Worm (Caenorhabditis elegans) whole organism, late embryonic: ENCODE results near the gene K04C1.2.

ENCODE experiments used
- ceh-34 ChIP-seq: sonication (generic microtip); optimal IDR thresholded peaks from 2 replicates; lab custom pipeline; 2016; ENCODE audit warnings: mild to moderate bottlenecking, missing genetic modification characterization, missing compliant biosample characterization
- dmd-4 ChIP-seq: sonication (generic microtip); optimal IDR thresholded peaks from 2 replicates; lab custom pipeline; 2016; ENCODE audit warnings: borderline replicate concordance, missing genetic modification characterization, missing compliant biosample characterization
- lim-6 ChIP-seq: sonication (generic microtip); optimal IDR thresholded peaks from 2 replicates; lab custom pipeline; 2016; ENCODE audit warnings: missing genetic modification characterization, missing compliant biosample characterization
- nhr-11 ChIP-seq: fragments of 150-350 bp; optimal IDR thresholded peaks from 2 replicates; lab custom pipeline; 2014; ENCODE audit warnings: missing biosample characterization, missing genetic modification characterization
- odd-2 ChIP-seq: sonication (generic microtip); optimal IDR thresholded peaks from 2 replicates; lab custom pipeline; 2017; ENCODE audit warnings: antibody characterized with exemption, mild to moderate bottlenecking, missing genetic modification characterization, missing compliant biosample characterization
- pag-3 ChIP-seq: sonication (generic microtip); optimal IDR thresholded peaks from 2 replicates; lab custom pipeline; 2016; ENCODE audit warnings: missing compliant biosample characterization, missing genetic modification characterization, borderline replicate concordance
- pha-4 ChIP-seq: fragments of 150-350 bp; optimal IDR thresholded peaks from 2 replicates; lab custom pipeline; 2018; ENCODE audit warnings: missing biosample characterization, missing genetic modification reagents, missing genetic modification characterization
- ref-2 ChIP-seq: sonication (generic microtip); optimal IDR thresholded peaks from 2 replicates; lab custom pipeline; 2016; ENCODE audit warnings: missing genetic modification characterization, missing compliant biosample characterization
- tbx-2 ChIP-seq: sonication (generic microtip); optimal IDR thresholded peaks from 2 replicates; lab custom pipeline; 2016; ENCODE audit warnings: missing genetic modification characterization, missing compliant biosample characterization

ce11 chrX:14255973-14256372 is 17.5 kb downstream of the K04C1.2 start, which contains the start of gene E02H4.7:
- no peak for TF ChIP-seq nhr-11
- no peak for TF ChIP-seq ref-2 (tag; lab: Kevin White, UChicago)
- TF ChIP-seq dmd-4 (tag; lab: Kevin White, UChicago): no peak
- no peak for TF ChIP-seq odd-2 (tag; lab: Kevin White, UChicago)
- no peak for TF ChIP-seq ceh-34 (tag; lab: Kevin White, UChicago)
- no peak for TF ChIP-seq pha-4
- no peak for TF ChIP-seq tbx-2 (tag; lab: Kevin White, UChicago)
- no peak for TF ChIP-seq lim-6 (tag; lab: Kevin White, UChicago)
- TF ChIP-seq pag-3 (tag; lab: Kevin White, UChicago): no peak
